Worm (Caenorhabditis elegans): ENCODE results near the gene kbp-2.

ce11 chrIII:4856992-4857391, 46.7 kb downstream of the kbp-2 start:
- TF ChIP-seq ztf-4 (tag; optimal IDR thresholded peaks at IDR 0.05) (no peak), nfya-1 (tag; optimal IDR thresholded peaks at IDR 0.05; ENCODE audit: insufficient read depth) (no peak), snpc-4 (tag; optimal IDR thresholded peaks at IDR 0.05) (no peak), fos-1 (tag; optimal IDR thresholded peaks at IDR 0.05) (no peak), jun-1 (tag; optimal IDR thresholded peaks at IDR 0.05) (no peak), lin-39 (tag; optimal IDR thresholded peaks at IDR 0.05) (no peak), pqm-1 (tag; optimal IDR thresholded peaks at IDR 0.05) (no peak), unc-39 (tag; optimal IDR thresholded peaks at IDR 0.05) (no peak), elt-2 (tag; optimal IDR thresholded peaks at IDR 0.05) (no peak)

All from whole organism, L3 larva.